Worm (Caenorhabditis elegans): Measurements from ENCODE around the gene sri-36.
"Not testable (repeated sequence)": the region's sequence is repeated elsewhere in the genome, so short reads cannot be mapped to it uniquely, and the experiment has no call there.

DNA sequence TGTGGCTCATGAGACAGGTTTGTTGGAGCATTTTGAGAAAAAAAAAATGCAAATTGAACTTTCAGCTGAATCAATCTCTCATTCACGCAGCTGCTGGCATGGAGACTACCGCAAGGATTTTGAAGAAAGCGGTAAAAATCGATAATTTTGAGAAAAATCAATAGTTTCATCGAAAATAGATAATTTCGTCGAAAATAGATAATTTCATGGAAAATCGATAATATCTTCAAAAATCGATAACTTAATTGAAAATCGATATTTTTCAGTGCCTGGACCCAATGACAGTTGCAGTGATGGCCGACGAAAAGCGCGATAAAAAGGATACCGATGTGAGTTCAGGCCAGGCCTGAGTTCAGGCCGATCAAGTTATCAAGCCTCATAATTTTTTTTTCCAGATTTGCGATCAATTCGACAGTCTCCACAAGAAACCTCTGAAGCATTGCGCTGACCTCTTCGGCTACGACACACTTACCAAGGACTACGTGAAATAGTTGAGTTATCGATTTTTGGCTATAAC, 37.6 kb upstream of the sri-36 start, which contains the start of gene D2062.4:
- TF ChIP-seq snpc-4, zag-1 (tag; optimal IDR thresholded peaks at IDR 0.05): not testable (repeated sequence)
